Fruit fly (Drosophila melanogaster) whole organism, prepupa: ENCODE data around the gene AstC.
A peak's percentile ranks its signal among the peaks of the same experiment; 100 is the strongest.

Source experiments
- Blimp-1 ChIP-seq: fragments of 200-800 bp; sonication (Bioruptor generic); optimal IDR thresholded peaks from 3 replicates; lab custom pipeline; 2017; ENCODE audit warnings: missing biosample characterization, missing genetic modification characterization, mild to moderate bottlenecking, moderate library complexity, missing genetic modification reagents
- CG10631 ChIP-seq: fragments of 200-800 bp; sonication (Bioruptor generic); optimal IDR thresholded peaks from 2 replicates; lab custom pipeline; 2016; ENCODE audit warnings: missing biosample characterization, missing genetic modification characterization
- CG11294 ChIP-seq: fragments of 200-800 bp; sonication (Bioruptor generic); IDR thresholded peaks from 2 replicates; pipeline ENCODE4 v1.3.6; 2022; ENCODE audit warnings: missing biosample characterization, missing genetic modification characterization
- CG11762 ChIP-seq: fragments of 200-800 bp; sonication (Bioruptor generic); optimal IDR thresholded peaks from 3 replicates; lab custom pipeline; 2016; ENCODE audit warnings: missing biosample characterization, missing genetic modification characterization; ENCODE audit not compliant: insufficient read depth
- CG11902 ChIP-seq: fragments of 200-800 bp; sonication (Bioruptor generic); optimal IDR thresholded peaks from 3 replicates; lab custom pipeline; 2016; ENCODE audit warnings: missing biosample characterization, missing genetic modification characterization
- CG15336 ChIP-seq: fragments of 200-800 bp; sonication (Bioruptor generic); IDR thresholded peaks from 2 replicates; pipeline ENCODE4 v1.3.6; 2022; ENCODE audit warnings: missing biosample characterization, missing genetic modification characterization
- CG3032 ChIP-seq: fragments of 200-800 bp; optimal IDR thresholded peaks from 2 replicates; lab custom pipeline; 2019; ENCODE audit warnings: missing biosample characterization, mild to moderate bottlenecking, missing genetic modification characterization, moderate library complexity
- CG31627 ChIP-seq: fragments of 200-800 bp; sonication (Bioruptor generic); optimal IDR thresholded peaks from 3 replicates; lab custom pipeline; 2016; ENCODE audit warnings: missing biosample characterization, missing genetic modification characterization
- CG34406 ChIP-seq: fragments of 200-800 bp; sonication (Bioruptor generic); optimal IDR thresholded peaks from 3 replicates; lab custom pipeline; 2016; ENCODE audit warnings: missing biosample characterization, missing genetic modification characterization
- CG3919 ChIP-seq: fragments of 200-800 bp; sonication (Bioruptor generic); optimal IDR thresholded peaks from 3 replicates; lab custom pipeline; 2016; ENCODE audit warnings: missing biosample characterization, missing genetic modification characterization
- CG4318 ChIP-seq: fragments of 200-800 bp; sonication (Bioruptor generic); optimal IDR thresholded peaks from 3 replicates; lab custom pipeline; 2017; ENCODE audit warnings: missing biosample characterization, mild to moderate bottlenecking, missing genetic modification characterization
- CG6163 ChIP-seq: fragments of 200-800 bp; sonication (Bioruptor generic); IDR thresholded peaks from 3 replicates; pipeline ENCODE4 v1.3.6; 2022; ENCODE audit warnings: missing biosample characterization, missing genetic modification characterization
- CG6276 ChIP-seq: fragments of 200-800 bp; sonication (Bioruptor generic); optimal IDR thresholded peaks from 2 replicates; lab custom pipeline; 2017; ENCODE audit warnings: missing biosample characterization, mild to moderate bottlenecking, missing genetic modification characterization
- CG6792 ChIP-seq: fragments of 200-800 bp; sonication (Bioruptor generic); optimal IDR thresholded peaks from 3 replicates; lab custom pipeline; 2016; ENCODE audit warnings: missing biosample characterization, missing genetic modification characterization
- CG6854 ChIP-seq: fragments of 200-800 bp; sonication (Bioruptor generic); optimal IDR thresholded peaks from 2 replicates; lab custom pipeline; 2017; ENCODE audit warnings: missing biosample characterization, mild to moderate bottlenecking, missing genetic modification characterization
- CG8119 ChIP-seq: fragments of 200-800 bp; sonication (Bioruptor generic); IDR thresholded peaks from 3 replicates; pipeline ENCODE4 v1.3.6; 2022; ENCODE audit warnings: missing biosample characterization, missing genetic modification characterization
- CG8319 ChIP-seq: fragments of 200-800 bp; sonication (Bioruptor generic); optimal IDR thresholded peaks from 3 replicates; lab custom pipeline; 2016; ENCODE audit warnings: missing biosample characterization, missing genetic modification characterization
- CG9139 ChIP-seq: fragments of 200-800 bp; sonication (Bioruptor generic); optimal IDR thresholded peaks from 3 replicates; lab custom pipeline; 2017; ENCODE audit warnings: missing biosample characterization, mild to moderate bottlenecking, missing genetic modification characterization
- Eip75B ChIP-seq: fragments of 200-800 bp; sonication (Bioruptor generic); optimal IDR thresholded peaks from 3 replicates; lab custom pipeline; 2016; ENCODE audit warnings: missing biosample characterization, missing genetic modification characterization
- Eip78C ChIP-seq: fragments of 200-800 bp; sonication (Bioruptor generic); peaks from one replicate; lab custom pipeline; 2016; ENCODE audit warnings: missing biosample characterization, missing genetic modification characterization
- Eip93F ChIP-seq: fragments of 200-800 bp; sonication (Bioruptor generic); optimal IDR thresholded peaks from 2 replicates; lab custom pipeline; 2016; ENCODE audit warnings: missing biosample characterization, mild to moderate bottlenecking, missing genetic modification characterization
- Ets96B ChIP-seq: fragments of 200-800 bp; optimal IDR thresholded peaks from 2 replicates; lab custom pipeline; 2019; ENCODE audit warnings: missing biosample characterization, mild to moderate bottlenecking, missing genetic modification characterization, moderate library complexity
- Hr39 ChIP-seq: fragments of 200-800 bp; sonication (Bioruptor generic); optimal IDR thresholded peaks from 2 replicates; lab custom pipeline; 2016; ENCODE audit warnings: missing biosample characterization, missing genetic modification characterization
- Lpt ChIP-seq: fragments of 200-800 bp; sonication (Bioruptor generic); optimal IDR thresholded peaks from 3 replicates; lab custom pipeline; 2016; ENCODE audit warnings: missing biosample characterization, missing genetic modification characterization
- Met ChIP-seq: fragments of 200-800 bp; sonication (Bioruptor generic); optimal IDR thresholded peaks from 3 replicates; lab custom pipeline; 2016; ENCODE audit warnings: missing biosample characterization, missing genetic modification characterization
- OdsH ChIP-seq: fragments of 200-800 bp; sonication (Bioruptor generic); optimal IDR thresholded peaks from 3 replicates; lab custom pipeline; 2016; ENCODE audit warnings: missing biosample characterization, missing genetic modification characterization
- Sox102F ChIP-seq: fragments of 200-800 bp; sonication (Bioruptor generic); optimal IDR thresholded peaks from 2 replicates; lab custom pipeline; 2016; ENCODE audit warnings: missing biosample characterization, mild to moderate bottlenecking, missing genetic modification characterization
- Sox14 ChIP-seq: fragments of 200-800 bp; sonication (Bioruptor generic); optimal IDR thresholded peaks from 3 replicates; lab custom pipeline; 2016; ENCODE audit warnings: missing biosample characterization, missing genetic modification characterization
- Sox15 ChIP-seq: fragments of 200-800 bp; sonication (Bioruptor generic); optimal IDR thresholded peaks from 3 replicates; lab custom pipeline; 2016; ENCODE audit warnings: missing biosample characterization, missing genetic modification characterization
- achi ChIP-seq: fragments of 200-800 bp; sonication (Bioruptor generic); optimal IDR thresholded peaks from 3 replicates; lab custom pipeline; 2016; ENCODE audit warnings: missing biosample characterization, missing genetic modification characterization
- acj6 ChIP-seq: fragments of 200-800 bp; sonication (Bioruptor generic); optimal IDR thresholded peaks from 3 replicates; lab custom pipeline; 2016; ENCODE audit warnings: missing biosample characterization, missing genetic modification characterization
- cyc ChIP-seq: fragments of 200-800 bp; sonication (Bioruptor generic); optimal IDR thresholded peaks from 3 replicates; lab custom pipeline; 2016; ENCODE audit warnings: missing biosample characterization, missing genetic modification characterization
- eg ChIP-seq: fragments of 200-800 bp; sonication (Bioruptor generic); IDR thresholded peaks from 3 replicates; pipeline ENCODE4 v1.3.6; 2022; ENCODE audit warnings: missing biosample characterization, missing genetic modification characterization
- esn ChIP-seq: fragments of 200-800 bp; sonication (Bioruptor generic); optimal IDR thresholded peaks from 2 replicates; lab custom pipeline; 2016; ENCODE audit warnings: missing biosample characterization, mild to moderate bottlenecking, missing genetic modification characterization, moderate library complexity
- fd85E ChIP-seq: fragments of 200-800 bp; sonication (Bioruptor generic); optimal IDR thresholded peaks from 3 replicates; lab custom pipeline; 2016; ENCODE audit warnings: missing biosample characterization, missing genetic modification characterization
- fkh ChIP-seq: fragments of 200-800 bp; sonication (Bioruptor generic); optimal IDR thresholded peaks from 3 replicates; lab custom pipeline; 2017; ENCODE audit warnings: missing biosample characterization, mild to moderate bottlenecking, missing genetic modification characterization, moderate library complexity
- net ChIP-seq: fragments of 200-800 bp; sonication (Bioruptor generic); optimal IDR thresholded peaks from 3 replicates; lab custom pipeline; 2016; ENCODE audit warnings: missing biosample characterization, missing genetic modification characterization
- pdm3 ChIP-seq: fragments of 200-800 bp; sonication (Bioruptor generic); optimal IDR thresholded peaks from 3 replicates; lab custom pipeline; 2016; ENCODE audit warnings: missing biosample characterization, missing genetic modification characterization
- salr ChIP-seq, 2 experiments: fragments of 200-800 bp; sonication (Bioruptor generic); optimal IDR thresholded peaks; 3 replicates each; lab custom pipeline; 2016 to 2018; ENCODE audit warnings: missing biosample characterization in 2 of 2, missing genetic modification characterization in 2 of 2, mild to moderate bottlenecking in 1 of 2
- ss ChIP-seq, 2 experiments: fragments of 200-800 bp; sonication (Bioruptor generic); optimal IDR thresholded peaks; 2 replicates in 1 of 2; 3 replicates in 1 of 2; lab custom pipeline; 2017 to 2018; ENCODE audit warnings: mild to moderate bottlenecking in 2 of 2, missing biosample characterization in 2 of 2, missing genetic modification characterization in 2 of 2, moderate library complexity in 1 of 2
- topi ChIP-seq: fragments of 200-800 bp; sonication (Bioruptor generic); optimal IDR thresholded peaks from 3 replicates; lab custom pipeline; 2016; ENCODE audit warnings: missing biosample characterization, missing genetic modification characterization
- vri ChIP-seq: fragments of 200-800 bp; sonication (Bioruptor generic); optimal IDR thresholded peaks from 3 replicates; lab custom pipeline; 2016; ENCODE audit warnings: missing biosample characterization, mild to moderate bottlenecking, missing genetic modification characterization

AstC gene

DNA sequence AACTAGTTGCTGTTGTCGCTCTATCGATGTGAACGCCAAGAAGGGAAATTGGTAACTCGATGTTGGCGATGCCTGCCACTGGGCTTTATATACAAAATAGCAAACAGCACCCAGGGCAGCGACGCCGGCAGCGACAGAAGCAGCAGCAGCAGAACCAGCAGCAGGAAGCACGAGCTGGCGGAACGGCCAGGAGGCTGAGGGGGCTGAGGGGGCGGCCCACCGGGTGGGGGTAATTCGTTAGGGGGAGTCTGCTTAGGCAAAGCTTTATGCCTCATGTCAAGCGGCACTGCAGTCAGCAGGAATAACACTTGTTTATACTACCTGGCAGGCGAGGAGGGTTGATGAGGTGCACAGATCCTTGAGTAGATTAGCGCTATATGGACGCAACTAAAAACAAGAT lies at the start of gene AstC:
AstC (minus strand) TSS at position 63 of the 400 bp plus-strand sequence.
- TF ChIP-seq Met = no peak
- TF ChIP-seq CG3919 (GFP tag; lab: Kevin White, UChicago) = no peak
- TF ChIP-seq salr (GFP tag; optimal IDR thresholded peaks at IDR 0.05; lab: Kevin White, UChicago) = no peak
- TF ChIP-seq CG11902 (GFP tag; lab: Kevin White, UChicago) = no peak
- TF ChIP-seq CG6792 (GFP tag; lab: Kevin White, UChicago) = no peak
- no peak for TF ChIP-seq net (GFP tag; lab: Kevin White, UChicago)
- no peak for TF ChIP-seq CG6276 (GFP tag; lab: Kevin White, UChicago)
- no peak for TF ChIP-seq CG11294 (GFP tag; lab: Robert Waterston, UW)
- TF ChIP-seq CG11762 (GFP tag; lab: Kevin White, UChicago) = no peak
- no peak for TF ChIP-seq Eip75B
- no peak for TF ChIP-seq CG8319 (GFP tag; lab: Kevin White, UChicago)
- no peak for TF ChIP-seq eg (GFP tag; lab: Robert Waterston, UW)
- no peak for TF ChIP-seq fkh (GFP tag; lab: Kevin White, UChicago)
- TF ChIP-seq Sox15 (GFP tag; lab: Kevin White, UChicago) = no peak
- TF ChIP-seq CG9139 (GFP tag; lab: Kevin White, UChicago) = no peak
- no peak for TF ChIP-seq Eip93F

DNA sequence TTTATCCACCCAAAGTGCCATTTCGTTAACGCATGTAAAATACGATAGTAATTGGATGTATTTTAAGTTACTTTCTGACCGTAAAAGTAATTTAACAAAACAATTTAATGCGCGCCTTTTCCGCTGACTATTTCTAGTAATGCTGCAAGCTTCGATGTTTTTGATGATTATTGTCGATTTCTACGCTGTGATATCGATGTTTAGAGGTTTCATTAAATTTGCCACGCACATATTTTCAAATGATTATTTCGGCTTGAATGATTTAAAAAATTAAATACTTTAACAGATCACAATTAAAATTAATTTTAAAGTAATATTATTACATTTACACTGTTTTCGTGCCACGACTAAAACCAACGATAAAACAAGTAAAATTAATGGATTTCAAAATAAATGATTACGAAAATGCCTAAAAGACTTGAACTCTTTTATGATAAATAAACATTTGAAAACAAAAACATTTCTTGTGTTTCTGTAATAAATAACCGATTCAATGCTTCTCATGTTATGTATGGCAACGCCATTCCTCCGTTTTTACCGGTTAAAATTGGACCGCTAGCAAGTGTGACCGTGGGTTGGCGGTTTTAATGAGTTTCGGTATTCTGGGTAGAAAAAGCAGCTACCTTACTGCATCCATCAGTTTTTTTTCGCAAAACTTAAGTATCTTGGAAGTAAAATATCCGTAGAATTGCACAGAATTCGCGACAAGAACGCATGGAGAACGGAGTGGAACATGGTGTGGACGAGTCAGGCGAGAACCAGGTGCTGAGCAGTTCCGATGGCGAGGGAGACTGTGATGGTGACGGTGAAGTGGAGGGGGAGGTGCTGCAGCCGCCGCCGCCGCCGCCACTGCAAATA lies 49.2 kb upstream of the AstC start, which contains the start of the genes RfC38 and CG4751:
RfC38 (minus strand) TSS at position 495 of the 858 bp plus-strand sequence.
CG4751 (plus strand) TSS at position 587 of the 858 bp plus-strand sequence.
- TF ChIP-seq eg (GFP tag; lab: Robert Waterston, UW) = 0 out of 3 replicates have a peak, but pooled peaks have one; percentile 43
- TF ChIP-seq CG6276 (GFP tag; lab: Kevin White, UChicago) = no peak
- peak; percentile 1 for TF ChIP-seq esn
- TF ChIP-seq topi (GFP tag; lab: Kevin White, UChicago) = no peak
- TF ChIP-seq OdsH (GFP tag; lab: Kevin White, UChicago) = no peak
- TF ChIP-seq CG31627 (GFP tag; lab: Kevin White, UChicago) = peak; percentile 3
- TF ChIP-seq CG6163 (GFP tag; lab: Robert Waterston, UW) = 0 out of 3 replicates have a peak, but pooled peaks have one; percentile 33
- no peak for TF ChIP-seq Eip78C (GFP tag; lab: Kevin White, UChicago)
- TF ChIP-seq, all 60 proteins: peak for 4

DNA sequence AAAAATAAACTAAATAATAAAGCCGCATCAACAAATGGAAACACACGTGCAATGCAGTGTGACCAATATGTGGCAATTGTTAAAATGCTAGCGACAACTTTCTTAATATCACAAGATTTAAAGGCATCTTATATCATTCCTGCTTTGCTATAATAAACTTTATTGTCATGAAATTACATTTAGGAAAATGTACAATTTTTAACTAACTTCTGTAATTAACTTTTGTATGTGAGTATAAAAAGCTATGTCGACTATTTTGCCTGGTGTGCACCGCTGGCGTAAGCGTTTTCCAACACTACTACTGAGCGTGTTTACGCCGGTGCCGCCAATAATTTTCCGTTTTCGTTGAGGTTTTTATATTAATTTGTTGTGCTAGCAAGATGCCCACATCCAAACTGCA lies 42.3 kb upstream of the AstC start, which contains the start of the genes Csl4 and Nup160:
Csl4 (minus strand) TSS at position 69 of the 400 bp plus-strand sequence.
Nup160 (plus strand) TSS at position 279 of the 400 bp plus-strand sequence.
- TF ChIP-seq Lpt (no peak), CG34406 (peak; percentile 72), CG3032 (tag; lab: Kevin White, UChicago) (no peak), fd85E (GFP tag; lab: Kevin White, UChicago) (no peak), CG6854 (no peak), CG6276 (GFP tag; lab: Kevin White, UChicago) (no peak), Blimp-1 (no peak), CG8119 (GFP tag; lab: Robert Waterston, UW) (no peak), OdsH (GFP tag; lab: Kevin White, UChicago) (no peak), net (GFP tag; lab: Kevin White, UChicago) (no peak), topi (GFP tag; lab: Kevin White, UChicago) (peak; percentile 84), Sox14 (GFP tag; lab: Kevin White, UChicago) (no peak), CG15336 (GFP tag; lab: Robert Waterston, UW) (peak; percentile 59), Sox102F (GFP tag; lab: Kevin White, UChicago) (no peak), Ets96B (tag; lab: Kevin White, UChicago) (no peak), Eip93F (peak; percentile 31), CG11294 (GFP tag; lab: Robert Waterston, UW) (0 out of 2 replicates have a peak, but pooled peaks have one; percentile 48), Sox15 (GFP tag; lab: Kevin White, UChicago) (peak; percentile 50), acj6 (no peak), ss (GFP tag; optimal IDR thresholded peaks at IDR 0.05; lab: Kevin White, UChicago) (no peak), Eip75B (no peak), eg (GFP tag; lab: Robert Waterston, UW) (no peak; the same call in 2 of the 3 replicates), CG4318 (no peak), CG8319 (GFP tag; lab: Kevin White, UChicago) (peak; percentile 67), esn (peak; percentile 87), Met (no peak), CG6163 (GFP tag; lab: Robert Waterston, UW) (peak; percentile 63; the same call in 1 of the 3 replicates), Eip78C (GFP tag; lab: Kevin White, UChicago) (no peak), vri (no peak), CG11762 (GFP tag; lab: Kevin White, UChicago) (peak; percentile 58), achi (GFP tag; lab: Kevin White, UChicago) (peak; percentile 81), cyc (GFP tag; lab: Kevin White, UChicago) (peak; percentile 84), CG6792 (GFP tag; lab: Kevin White, UChicago) (peak; percentile 70), CG10631 (no peak), pdm3 (no peak), Hr39 (GFP tag; lab: Kevin White, UChicago) (peak; percentile 88)
